Worm (Caenorhabditis elegans) whole organism, L1 larva: ENCODE results near the gene fbxa-4.

ENCODE experiments used
- blmp-1 ChIP-seq: fragments of 150-350 bp; optimal IDR thresholded peaks from 2 replicates; lab custom pipeline; 2014; ENCODE audit warnings: missing biosample characterization, missing genetic modification characterization
- efl-3 ChIP-seq: fragments of 200-800 bp; sonication (Bioruptor generic); optimal IDR thresholded peaks from 2 replicates; lab custom pipeline; 2018; ENCODE audit warnings: mild to moderate bottlenecking, missing genetic modification characterization, missing compliant biosample characterization
- egl-27 ChIP-seq, 2 experiments: fragments of 150-350 bp in 1 of 2; sonication (generic microtip); optimal IDR thresholded peaks; 3 replicates each; lab custom pipeline; 2017 to 2018; ENCODE audit warnings: missing biosample characterization in 2 of 2, missing genetic modification characterization in 2 of 2, missing genetic modification reagents in 2 of 2
- elt-3 ChIP-seq, 6 experiments: fragments of 150-350 bp in 1 of 6; sonication (generic microtip); optimal IDR thresholded peaks; 2 replicates each; lab custom pipeline; 2017 to 2018; ENCODE audit warnings: missing biosample characterization in 6 of 6, missing genetic modification characterization in 6 of 6, inconsistent platforms in 1 of 6
- lin-14 ChIP-seq: fragments of 200-800 bp; sonication (Bioruptor generic); optimal IDR thresholded peaks from 2 replicates; lab custom pipeline; 2018; ENCODE audit warnings: mild to moderate bottlenecking, missing genetic modification characterization, moderate library complexity, missing compliant biosample characterization
- nhr-11 ChIP-seq: fragments of 150-350 bp; optimal IDR thresholded peaks from 2 replicates; lab custom pipeline; 2014; ENCODE audit warnings: missing biosample characterization, missing genetic modification characterization
- pqm-1 ChIP-seq: sonication (generic microtip); optimal IDR thresholded peaks from 3 replicates; lab custom pipeline; 2017; ENCODE audit warnings: missing biosample characterization, missing genetic modification characterization
- zag-1 ChIP-seq: fragments of 150-350 bp; optimal IDR thresholded peaks from 2 replicates; lab custom pipeline; 2014; ENCODE audit warnings: missing biosample characterization, missing genetic modification characterization

- TF ChIP-seq egl-27 (tag; optimal IDR thresholded peaks at IDR 0.05; lab: Kevin White, UChicago) = no peak
- no peak for TF ChIP-seq efl-3 (GFP tag; lab: Kevin White, UChicago)
- TF ChIP-seq blmp-1 (tag; lab: Kevin White, UChicago) = no peak
- no peak for TF ChIP-seq elt-3 (tag; optimal IDR thresholded peaks at IDR 0.05; lab: Kevin White, UChicago)
- TF ChIP-seq lin-14 (GFP tag; lab: Kevin White, UChicago) = no peak
- no peak for TF ChIP-seq pqm-1 (tag; lab: Kevin White, UChicago)
- TF ChIP-seq zag-1 (tag; lab: Kevin White, UChicago) = no peak
- TF ChIP-seq nhr-11 (tag; lab: Kevin White, UChicago) = no peak
Observed at ce11 chrII:2393821-2394220, 21.5 kb downstream of the fbxa-4 start, which contains the start of gene F16G10.11.
